Worm (Caenorhabditis elegans): ENCODE data around the gene cpin-1.

DNA sequence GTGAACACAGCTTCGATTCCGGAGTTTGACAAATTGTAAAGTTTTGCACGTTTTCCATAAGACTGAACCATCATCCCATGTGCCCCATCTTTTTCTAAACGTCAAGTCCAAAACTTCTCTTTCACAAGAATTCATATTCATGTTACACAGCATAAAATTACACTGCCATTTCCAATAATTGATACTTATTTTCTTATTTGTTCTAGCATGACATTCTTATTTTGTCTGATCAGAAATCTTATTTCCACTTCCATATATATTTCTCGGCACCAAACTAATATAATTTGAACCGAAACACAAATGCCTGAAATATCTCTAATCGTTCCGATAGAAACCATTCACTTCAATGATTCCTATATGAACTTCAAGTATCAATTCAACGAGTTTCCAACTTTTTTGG lies 35.5 kb downstream of the cpin-1 start, which contains the start of gene sru-2:
- no peak for TF ChIP-seq tra-4 (tag; optimal IDR thresholded peaks at IDR 0.05)
- TF ChIP-seq scrt-1 (GFP tag; IDR thresholded peaks at IDR 0.05): no peak
- no peak for TF ChIP-seq ama-1 (optimal IDR thresholded peaks at IDR 0.05)
- TF ChIP-seq pes-1 (GFP tag; IDR thresholded peaks at IDR 0.05): no peak
- no peak for TF ChIP-seq tbx-11 (GFP tag; IDR thresholded peaks at IDR 0.05)
- no peak for TF ChIP-seq flt-1 (GFP tag; IDR thresholded peaks at IDR 0.05)

All from whole organism, early embryonic.